Fruit fly (Drosophila melanogaster) whole organism: Measurements from ENCODE around the gene Crz.

Experiments used
- CG8478 ChIP-seq: fragments of >200 bp; optimal IDR thresholded peaks from 2 replicates; lab custom pipeline; 2018; ENCODE audit warnings: inconsistent platforms
- Dll ChIP-seq: fragments of >200 bp; optimal IDR thresholded peaks from 2 replicates; lab custom pipeline; 2017
- EcR ChIP-seq, 2 experiments: fragments of >200 bp; optimal IDR thresholded peaks; 2 replicates each; lab custom pipeline; 2017; ENCODE audit warnings: missing biosample characterization in 2 of 2, missing genetic modification characterization in 2 of 2, missing genetic modification reagents in 2 of 2
- pan ChIP-seq: fragments of >200 bp; optimal IDR thresholded peaks from 2 replicates; lab custom pipeline; 2017
- psq ChIP-seq: fragments of >200 bp; optimal IDR thresholded peaks from 2 replicates; lab custom pipeline; 2017
- usp ChIP-seq: fragments of >200 bp; optimal IDR thresholded peaks from 2 replicates; lab custom pipeline; 2017; ENCODE audit warnings: missing biosample characterization, missing genetic modification characterization, mixed read lengths

The Crz gene

dm6 chr3R:14314554-14314953 is at the start of gene Crz:
Crz (plus strand) TSS chr3R:14314854.
- TF ChIP-seq EcR (GFP tag; optimal IDR thresholded peaks at IDR 0.05; lab: Kevin White, UChicago): no peak
- TF ChIP-seq psq: no peak
- TF ChIP-seq pan (lab: Kevin White, UChicago): no peak
- no peak for TF ChIP-seq usp (GFP tag; lab: Kevin White, UChicago)
- TF ChIP-seq CG8478 (lab: Kevin White, UChicago): no peak
- TF ChIP-seq Dll (lab: Kevin White, UChicago): no peak

DNA sequence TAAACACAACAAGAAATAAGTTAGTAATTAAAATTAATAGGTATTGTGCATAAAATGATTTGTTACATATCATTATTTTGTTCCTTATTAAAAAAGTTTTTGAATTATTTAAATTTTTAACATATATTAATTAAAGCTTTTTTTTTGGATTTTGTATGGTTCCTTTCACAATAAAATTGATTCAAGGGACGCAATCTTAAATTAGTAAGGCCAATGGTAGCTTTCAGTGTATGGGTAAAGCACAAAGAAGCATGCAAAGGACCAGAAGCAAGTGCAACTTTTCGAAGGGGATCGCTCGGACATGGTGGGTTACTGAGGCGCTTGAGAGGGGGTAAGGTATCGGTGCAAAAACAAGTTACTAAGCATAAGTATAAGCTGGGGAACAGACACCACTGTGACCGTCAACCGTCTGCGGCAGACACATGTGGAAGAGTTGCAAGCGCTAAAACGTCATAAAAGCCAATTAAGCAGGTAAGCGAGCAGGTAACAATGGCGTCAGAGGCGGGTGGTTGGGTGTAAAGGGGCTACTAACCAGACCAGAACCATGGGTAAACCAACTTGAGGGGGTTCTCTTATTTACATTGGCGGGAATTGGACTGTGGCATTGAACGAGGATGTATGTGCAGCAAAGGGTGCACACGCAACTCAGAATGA is 39.0 kb upstream of the Crz start:
- TF ChIP-seq CG8478 (lab: Kevin White, UChicago) (no peak), Dll (lab: Kevin White, UChicago) (peak; percentile 56)

DNA sequence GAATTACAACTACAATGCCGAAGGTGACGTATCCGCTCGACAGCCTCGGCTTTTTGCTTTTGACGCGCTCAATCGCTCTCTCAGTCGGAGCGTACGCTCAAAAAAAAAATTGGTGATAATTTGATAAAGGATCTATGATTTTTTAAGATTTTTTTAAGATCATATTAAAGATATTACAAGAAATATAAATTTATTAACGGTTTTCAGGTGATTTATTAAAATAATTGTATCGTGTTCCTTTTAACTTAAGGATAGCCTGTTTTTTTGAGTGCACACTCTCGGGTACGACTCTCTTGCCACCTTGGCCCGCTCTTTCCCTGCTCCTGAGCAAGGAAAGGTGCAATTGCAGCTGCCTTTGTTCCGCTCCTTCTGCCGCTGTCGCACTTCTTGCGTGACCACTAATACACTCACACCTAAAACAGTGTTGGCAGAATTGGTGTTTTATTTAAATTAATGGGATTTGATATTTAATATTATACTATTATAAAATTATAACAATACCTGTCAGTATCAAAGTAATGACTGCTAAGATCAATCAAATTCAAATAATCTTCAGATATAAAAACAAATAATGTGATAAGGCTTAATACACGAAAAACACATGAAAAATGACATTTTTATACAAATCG is 36.6 kb upstream of the Crz start:
- no peak for TF ChIP-seq EcR (GFP tag; optimal IDR thresholded peaks at IDR 0.05; lab: Kevin White, UChicago)
- no peak for TF ChIP-seq pan (lab: Kevin White, UChicago)
- no peak for TF ChIP-seq Dll (lab: Kevin White, UChicago)
- TF ChIP-seq psq: no peak
- TF ChIP-seq CG8478 (lab: Kevin White, UChicago): no peak
- no peak for TF ChIP-seq usp (GFP tag; lab: Kevin White, UChicago)

DNA sequence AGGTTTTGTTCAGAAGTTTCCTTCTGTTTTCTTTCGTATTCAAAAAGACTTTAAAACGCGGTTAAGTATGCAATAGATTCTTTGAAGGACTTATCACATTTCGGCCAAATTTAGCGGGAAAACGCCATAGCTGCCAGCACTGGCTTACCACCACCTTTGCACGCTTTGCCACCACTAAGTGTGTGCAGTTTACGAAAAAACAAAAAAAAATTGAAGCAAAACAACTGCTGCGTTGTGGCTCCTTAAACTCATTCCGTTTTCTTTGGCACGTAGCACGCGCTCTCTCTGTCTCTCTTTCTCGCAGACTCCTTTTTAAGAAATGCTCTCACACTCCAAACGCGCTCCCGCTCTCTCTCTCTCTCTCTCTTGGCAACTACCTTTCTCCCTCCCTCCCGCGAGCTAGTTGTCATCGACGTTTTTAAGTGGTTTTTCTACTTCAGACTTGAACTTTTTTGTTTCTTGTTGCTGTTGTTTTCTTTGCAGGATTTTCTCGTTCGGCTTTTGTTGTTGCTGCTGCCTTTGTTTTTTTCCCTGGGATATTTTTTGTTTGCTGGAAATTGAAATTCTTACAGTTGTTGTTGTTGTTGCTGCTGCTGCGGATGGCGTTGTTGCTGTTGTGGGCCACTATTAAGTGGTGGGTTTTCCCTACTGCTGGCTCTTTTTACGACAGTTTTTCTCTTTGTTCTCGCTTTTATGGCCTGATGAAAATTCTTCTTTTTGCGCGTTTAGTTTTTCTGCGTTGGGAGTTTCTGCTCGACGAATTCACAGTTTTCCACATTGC is 35.9 kb upstream of the Crz start:
- TF ChIP-seq psq (no peak), Dll (lab: Kevin White, UChicago) (peak; percentile 67), CG8478 (lab: Kevin White, UChicago) (no peak), pan (lab: Kevin White, UChicago) (no peak), EcR (GFP tag; optimal IDR thresholded peaks at IDR 0.05; lab: Kevin White, UChicago) (no peak), usp (GFP tag; lab: Kevin White, UChicago) (no peak)

DNA sequence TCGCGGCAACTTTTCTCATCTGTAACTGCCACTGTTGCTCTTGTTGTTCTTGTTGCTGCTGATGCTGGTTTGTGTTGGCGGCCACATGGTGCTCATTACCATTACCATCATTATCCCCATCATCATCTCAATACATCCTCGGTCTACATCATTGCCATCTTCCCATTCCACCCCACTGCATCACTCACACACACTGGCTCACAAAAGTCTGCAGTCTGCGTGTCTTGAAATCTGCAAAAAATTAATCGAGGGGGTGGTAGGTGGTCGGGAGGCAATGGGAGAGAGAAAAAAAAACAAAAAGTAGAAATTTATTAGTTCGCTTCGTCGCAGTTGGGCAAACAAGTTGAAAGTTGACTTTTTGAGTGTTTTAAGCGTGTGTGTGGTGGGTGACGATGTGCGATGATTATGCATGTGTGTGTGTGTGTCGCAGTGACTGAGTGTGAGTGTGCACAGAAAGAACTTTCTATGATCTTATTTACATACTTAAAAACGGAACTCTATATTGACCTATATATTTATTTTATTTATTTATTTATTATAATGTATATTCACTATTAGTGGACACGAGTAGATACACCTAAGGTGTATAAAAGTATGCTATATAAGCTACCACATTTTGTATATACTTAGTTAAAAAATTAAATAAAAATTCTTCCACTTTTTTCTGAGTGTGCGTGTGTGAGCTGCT is 35.2 kb upstream of the Crz start:
- TF ChIP-seq psq: no peak
- no peak for TF ChIP-seq usp (GFP tag; lab: Kevin White, UChicago)

DNA sequence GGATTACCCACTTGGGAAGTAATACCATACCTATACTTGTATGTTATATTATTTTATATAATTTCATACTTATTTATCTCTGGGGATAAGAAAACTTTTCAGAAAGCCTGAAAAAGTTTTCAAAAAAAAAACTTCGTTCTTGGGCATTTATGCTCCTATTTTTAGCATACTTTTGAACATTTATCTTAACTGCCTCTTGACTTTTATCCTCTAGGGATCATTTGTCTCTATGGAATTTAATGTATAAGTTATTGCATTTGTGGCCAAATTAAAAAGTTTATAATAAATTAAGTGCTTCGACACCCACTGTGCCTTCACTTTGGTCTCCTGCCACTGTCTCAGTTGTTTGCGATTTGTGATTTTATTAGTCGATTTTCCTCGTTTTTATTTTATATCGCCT is 34.3 kb upstream of the Crz start:
- no peak for TF ChIP-seq Dll (lab: Kevin White, UChicago)
- no peak for TF ChIP-seq pan (lab: Kevin White, UChicago)
- TF ChIP-seq usp (GFP tag; lab: Kevin White, UChicago): no peak
- no peak for TF ChIP-seq CG8478 (lab: Kevin White, UChicago)

dm6 chr3R:14282215-14283041 is 32.2 kb upstream of the Crz start:
- TF ChIP-seq Dll (lab: Kevin White, UChicago): no peak
- TF ChIP-seq psq: no peak
- no peak for TF ChIP-seq pan (lab: Kevin White, UChicago)
- TF ChIP-seq usp (GFP tag; lab: Kevin White, UChicago): no peak
- no peak for TF ChIP-seq EcR (GFP tag; optimal IDR thresholded peaks at IDR 0.05; lab: Kevin White, UChicago)
- no peak for TF ChIP-seq CG8478 (lab: Kevin White, UChicago)

- no peak for TF ChIP-seq pan (lab: Kevin White, UChicago)
- peak; percentile 27 for TF ChIP-seq Dll (lab: Kevin White, UChicago)
These were observed 31.5 kb upstream of the Crz start for dm6 chr3R:14283042-14283626.

DNA sequence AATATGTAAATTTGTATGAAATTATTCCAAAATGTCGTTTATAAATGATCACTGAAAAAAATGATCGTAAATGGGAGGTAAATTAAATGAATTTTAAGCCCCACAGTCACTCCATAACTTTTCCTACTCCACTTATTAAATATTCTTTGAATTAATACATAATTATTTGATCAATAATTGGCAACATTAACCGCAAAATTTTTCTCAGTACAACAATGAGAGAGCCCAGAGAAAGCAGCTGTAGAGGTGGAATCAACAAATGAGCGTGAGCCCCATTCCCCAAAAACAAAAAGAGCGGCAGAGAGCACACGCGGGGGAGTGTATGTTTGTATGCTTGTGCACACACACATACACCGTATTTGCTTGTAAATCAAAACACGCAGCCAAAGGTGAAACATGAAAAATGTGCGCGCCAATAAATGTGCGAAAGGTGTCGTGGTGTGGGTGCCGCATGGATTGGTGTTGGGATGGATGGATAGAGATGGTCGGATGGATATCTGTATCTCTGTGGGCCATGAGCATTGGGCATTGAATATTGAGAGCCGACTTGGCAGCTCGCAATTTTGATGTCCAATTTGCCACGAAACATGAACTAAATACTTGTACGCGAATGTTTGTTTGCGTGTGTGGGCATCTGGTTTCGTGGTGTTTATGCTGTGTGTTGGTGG is 30.8 kb upstream of the Crz start:
- TF ChIP-seq CG8478 (lab: Kevin White, UChicago) (no peak), Dll (lab: Kevin White, UChicago) (peak; percentile 92)

dm6 chr3R:14284422-14284760 is 30.3 kb upstream of the Crz start:
- TF ChIP-seq psq: no peak
- no peak for TF ChIP-seq Dll (lab: Kevin White, UChicago)
- no peak for TF ChIP-seq usp (GFP tag; lab: Kevin White, UChicago)
- TF ChIP-seq CG8478 (lab: Kevin White, UChicago): no peak
- no peak for TF ChIP-seq EcR (GFP tag; optimal IDR thresholded peaks at IDR 0.05; lab: Kevin White, UChicago)
- TF ChIP-seq pan (lab: Kevin White, UChicago): no peak
